Worm (Caenorhabditis elegans): ENCODE results near the gene B0563.10.

ce11 chrX:9191795-9192494 is 24.9 kb upstream of the B0563.10 start, which contains the start of gene Y81B9A.1:
- TF ChIP-seq spr-1 (tag; optimal IDR thresholded peaks at IDR 0.05): no peak
- no peak for TF ChIP-seq fkh-10 (GFP tag; optimal IDR thresholded peaks at IDR 0.05)
- no peak for TF ChIP-seq F44E2.7 (GFP tag; IDR thresholded peaks at IDR 0.05)
- no peak for TF ChIP-seq unc-39 (tag; optimal IDR thresholded peaks at IDR 0.05)
- TF ChIP-seq nhr-11 (tag; optimal IDR thresholded peaks at IDR 0.05): no peak
- TF ChIP-seq nhr-28 (tag; optimal IDR thresholded peaks at IDR 0.05): no peak
- no peak for TF ChIP-seq mdl-1 (tag; optimal IDR thresholded peaks at IDR 0.05)
- no peak for TF ChIP-seq ama-1 (optimal IDR thresholded peaks at IDR 0.05)
- no peak for TF ChIP-seq pha-4 (GFP tag; IDR thresholded peaks at IDR 0.05)
- TF ChIP-seq pha-4 (tag; optimal IDR thresholded peaks at IDR 0.05): no peak
- no peak for TF ChIP-seq nhr-76 (tag; optimal IDR thresholded peaks at IDR 0.05)

Measured in whole organism, L4 larva.